Worm (Caenorhabditis elegans) whole organism, L2 larva: ENCODE results near the gene F35C11.4.

Experiments used
- C34F6.9 ChIP-seq: fragments of 150-350 bp; optimal IDR thresholded peaks from 2 replicates; lab custom pipeline; 2014; ENCODE audit warnings: missing biosample characterization, missing genetic modification characterization
- R02D3.7 ChIP-seq: fragments of 150-350 bp; optimal IDR thresholded peaks from 2 replicates; lab custom pipeline; 2014; ENCODE audit warnings: missing biosample characterization, missing genetic modification characterization
- Y55F3AM.14 ChIP-seq: fragments of 200-800 bp; sonication (Bioruptor generic); optimal IDR thresholded peaks from 2 replicates; lab custom pipeline; 2018; ENCODE audit warnings: mild to moderate bottlenecking, missing genetic modification characterization, missing compliant biosample characterization
- ZK546.5 ChIP-seq: sonication (generic microtip); optimal IDR thresholded peaks from 2 replicates; lab custom pipeline; 2017; ENCODE audit warnings: missing biosample characterization, missing genetic modification characterization
- alr-1 ChIP-seq: fragments of 150-350 bp; optimal IDR thresholded peaks from 2 replicates; lab custom pipeline; 2014; ENCODE audit warnings: missing biosample characterization, missing genetic modification characterization
- aly-2 ChIP-seq: fragments of 150-350 bp; optimal IDR thresholded peaks from 2 replicates; lab custom pipeline; 2014; ENCODE audit warnings: missing biosample characterization, missing genetic modification characterization
- blmp-1 ChIP-seq: sonication (generic microtip); optimal IDR thresholded peaks from 2 replicates; lab custom pipeline; 2017; ENCODE audit warnings: missing genetic modification characterization, mild to moderate bottlenecking, missing compliant biosample characterization, antibody characterized with exemption, moderate library complexity; ENCODE audit not compliant: insufficient read depth
- ceh-16 ChIP-seq: fragments of 150-350 bp; optimal IDR thresholded peaks from 2 replicates; lab custom pipeline; 2014; ENCODE audit warnings: missing biosample characterization, missing genetic modification characterization
- ceh-82 ChIP-seq: fragments of 150-350 bp; optimal IDR thresholded peaks from 2 replicates; lab custom pipeline; 2014; ENCODE audit warnings: missing biosample characterization, missing genetic modification characterization
- egl-27 ChIP-seq: sonication (generic microtip); optimal IDR thresholded peaks from 3 replicates; lab custom pipeline; 2017; ENCODE audit warnings: missing biosample characterization, missing genetic modification reagents, missing genetic modification characterization
- elt-3 ChIP-seq: sonication (generic microtip); optimal IDR thresholded peaks from 2 replicates; lab custom pipeline; 2017; ENCODE audit warnings: missing biosample characterization, missing genetic modification characterization
- fos-1 ChIP-seq: fragments of 150-350 bp; optimal IDR thresholded peaks from 2 replicates; lab custom pipeline; 2014; ENCODE audit warnings: missing biosample characterization, missing genetic modification characterization
- gmeb-1 ChIP-seq: fragments of 150-350 bp; optimal IDR thresholded peaks from 2 replicates; lab custom pipeline; 2014; ENCODE audit warnings: missing biosample characterization, missing genetic modification characterization
- lin-11 ChIP-seq: fragments of 150-350 bp; sonication (generic microtip); optimal IDR thresholded peaks from 2 replicates; lab custom pipeline; 2014; ENCODE audit warnings: missing biosample characterization, missing genetic modification characterization, inconsistent platforms, mixed read lengths
- lin-13 ChIP-seq: fragments of 150-350 bp; optimal IDR thresholded peaks from 2 replicates; lab custom pipeline; 2014; ENCODE audit warnings: missing biosample characterization, missing genetic modification reagents, missing genetic modification characterization
- lin-39 ChIP-seq: fragments of 150-350 bp; optimal IDR thresholded peaks from 2 replicates; lab custom pipeline; 2014; ENCODE audit warnings: missing biosample characterization, missing genetic modification reagents, missing genetic modification characterization
- lsy-2 ChIP-seq, 2 experiments: fragments of 150-350 bp in 1 of 2; sonication (generic microtip) in 1 of 2; optimal IDR thresholded peaks; 2 replicates each; lab custom pipeline; 2014 to 2017; ENCODE audit warnings: missing biosample characterization in 2 of 2, missing genetic modification characterization in 2 of 2
- mab-5 ChIP-seq: fragments of 150-350 bp; optimal IDR thresholded peaks from 2 replicates; lab custom pipeline; 2014; ENCODE audit warnings: missing biosample characterization, missing genetic modification characterization
- mbf-1 ChIP-seq: sonication (generic microtip); optimal IDR thresholded peaks from 2 replicates; lab custom pipeline; 2017; ENCODE audit warnings: missing biosample characterization, missing genetic modification characterization
- mdl-1 ChIP-seq, 2 experiments: fragments of 150-350 bp in 1 of 2; sonication (generic microtip) in 1 of 2; optimal IDR thresholded peaks; 2 replicates each; lab custom pipeline; 2017; ENCODE audit warnings: missing biosample characterization in 2 of 2, missing genetic modification characterization in 2 of 2
- nhr-11 ChIP-seq: fragments of 150-350 bp; optimal IDR thresholded peaks from 2 replicates; lab custom pipeline; 2014; ENCODE audit warnings: missing biosample characterization, missing genetic modification characterization
- nhr-12 ChIP-seq: fragments of 150-350 bp; optimal IDR thresholded peaks from 2 replicates; lab custom pipeline; 2014; ENCODE audit warnings: missing biosample characterization, missing genetic modification characterization
- nhr-129 ChIP-seq: fragments of 150-350 bp; optimal IDR thresholded peaks from 2 replicates; lab custom pipeline; 2014; ENCODE audit warnings: missing biosample characterization, missing genetic modification characterization
- nhr-21 ChIP-seq: fragments of 150-350 bp; optimal IDR thresholded peaks from 2 replicates; lab custom pipeline; 2014; ENCODE audit warnings: missing biosample characterization, missing genetic modification characterization
- nhr-237 ChIP-seq: fragments of 150-350 bp; optimal IDR thresholded peaks from 2 replicates; lab custom pipeline; 2014; ENCODE audit warnings: missing biosample characterization, missing genetic modification characterization
- nhr-25 ChIP-seq: fragments of 150-350 bp; sonication (generic microtip); optimal IDR thresholded peaks from 3 replicates; lab custom pipeline; 2014; ENCODE audit warnings: missing biosample characterization, missing genetic modification characterization
- nhr-6 ChIP-seq: fragments of 150-350 bp; optimal IDR thresholded peaks from 2 replicates; lab custom pipeline; 2014; ENCODE audit warnings: missing biosample characterization, missing genetic modification characterization
- nhr-77 ChIP-seq: fragments of 150-350 bp; optimal IDR thresholded peaks from 2 replicates; lab custom pipeline; 2014; ENCODE audit warnings: missing biosample characterization, missing genetic modification characterization
- sem-4 ChIP-seq: fragments of 150-350 bp; optimal IDR thresholded peaks from 2 replicates; lab custom pipeline; 2014; ENCODE audit warnings: missing biosample characterization, missing genetic modification reagents, missing genetic modification characterization
- sma-3 ChIP-seq: sonication (generic microtip); optimal IDR thresholded peaks from 2 replicates; lab custom pipeline; 2016; ENCODE audit warnings: missing genetic modification reagents, missing genetic modification characterization, missing compliant biosample characterization
- sma-9 ChIP-seq, 2 experiments: fragments of 150-350 bp in 1 of 2; sonication (generic microtip) in 1 of 2; optimal IDR thresholded peaks; 2 replicates each; lab custom pipeline; 2014 to 2016; ENCODE audit warnings: missing genetic modification characterization in 2 of 2, mild to moderate bottlenecking in 1 of 2, missing biosample characterization in 1 of 2, missing compliant biosample characterization in 1 of 2, missing genetic modification reagents in 1 of 2, moderate library complexity in 1 of 2
- snpc-4 ChIP-seq: fragments of 150-350 bp; optimal IDR thresholded peaks from 2 replicates; lab custom pipeline; 2014; ENCODE audit warnings: missing biosample characterization, missing genetic modification characterization
- unc-55 ChIP-seq: fragments of 150-350 bp; sonication (generic microtip); optimal IDR thresholded peaks from 3 replicates; lab custom pipeline; 2014; ENCODE audit warnings: missing biosample characterization, missing genetic modification reagents, missing genetic modification characterization
- unc-62 ChIP-seq: fragments of 150-350 bp; optimal IDR thresholded peaks from 2 replicates; lab custom pipeline; 2014; ENCODE audit warnings: missing biosample characterization, missing genetic modification reagents, missing genetic modification characterization
- zag-1 ChIP-seq: fragments of 150-350 bp; optimal IDR thresholded peaks from 2 replicates; lab custom pipeline; 2014; ENCODE audit warnings: missing biosample characterization, missing genetic modification characterization
- ztf-1 ChIP-seq: fragments of 200-800 bp; sonication (Bioruptor generic); conservative IDR thresholded peaks from 2 replicates; pipeline ENCODE4 v1.3.6; 2022; ENCODE audit warnings: missing genetic modification characterization, missing compliant biosample characterization
- ztf-11 ChIP-seq: sonication (generic microtip); optimal IDR thresholded peaks from 2 replicates; lab custom pipeline; 2017; ENCODE audit warnings: missing biosample characterization, missing genetic modification characterization
- ztf-4 ChIP-seq: fragments of 150-350 bp; optimal IDR thresholded peaks from 2 replicates; lab custom pipeline; 2014; ENCODE audit warnings: missing biosample characterization, missing genetic modification characterization

F35C11.4 gene

ce11 chrII:8216433-8216832, 32.4 kb upstream of the F35C11.4 start, which contains the start of gene M110.3 (continued):
- no peak for TF ChIP-seq ceh-16 (tag; lab: Kevin White, UChicago)
- TF ChIP-seq, all 48 proteins: peak for 11

- no peak for TF ChIP-seq fos-1 (tag; lab: Kevin White, UChicago)
- TF ChIP-seq egl-27 (tag; lab: Kevin White, UChicago), result no peak
- no peak for TF ChIP-seq mbf-1
- TF ChIP-seq ceh-16 (tag; lab: Kevin White, UChicago), result no peak
- TF ChIP-seq ztf-1 (GFP tag; lab: Robert Waterston, UW), result no peak
- no peak for TF ChIP-seq nhr-237 (tag; lab: Kevin White, UChicago)
- no peak for TF ChIP-seq nhr-21 (tag; lab: Kevin White, UChicago)
- no peak for TF ChIP-seq ztf-4
- TF ChIP-seq, all 48 proteins: peak for 0
Observed at ce11 chrII:8216922-8217321, 31.9 kb upstream of the F35C11.4 start, which contains the start of gene ifg-1. ifg-1 (plus strand) TSS chrII:8217222.

ce11 chrII:8218266-8218665, 30.5 kb upstream of the F35C11.4 start:
- TF ChIP-seq lin-11 (tag; lab: Kevin White, UChicago) (no peak), ztf-11 (tag; lab: Kevin White, UChicago) (no peak), fos-1 (tag; lab: Kevin White, UChicago) (no peak), nhr-21 (tag; lab: Kevin White, UChicago) (no peak), nhr-12 (tag; lab: Kevin White, UChicago) (no peak), ZK546.5 (no peak), sma-3 (GFP tag; lab: Kevin White, UChicago) (no peak), sem-4 (tag; lab: Kevin White, UChicago) (no peak), ceh-82 (tag; lab: Kevin White, UChicago) (no peak), nhr-25 (tag; lab: Kevin White, UChicago) (no peak), nhr-11 (tag; lab: Kevin White, UChicago) (no peak), lin-39 (tag; lab: Kevin White, UChicago) (no peak)

- no peak for TF ChIP-seq sma-3 (GFP tag; lab: Kevin White, UChicago)
- TF ChIP-seq lin-39 (tag; lab: Kevin White, UChicago), result no peak
- no peak for TF ChIP-seq ZK546.5
- no peak for TF ChIP-seq nhr-12 (tag; lab: Kevin White, UChicago)
- no peak for TF ChIP-seq snpc-4 (tag; lab: Kevin White, UChicago)
- TF ChIP-seq unc-62 (GFP tag; lab: Kevin White, UChicago), result no peak
- no peak for TF ChIP-seq nhr-129 (tag; lab: Kevin White, UChicago)
- TF ChIP-seq, all 48 proteins: peak for 0
Observed at ce11 chrII:8220267-8220666, 28.5 kb upstream of the F35C11.4 start.

ce11 chrII:8222309-8223065, 26.3 kb upstream of the F35C11.4 start, which contains the start of gene dab-1:
dab-1 (plus strand) TSS chrII:8222386.
- TF ChIP-seq nhr-11 (tag; lab: Kevin White, UChicago), result no peak
- TF ChIP-seq gmeb-1 (tag; lab: Kevin White, UChicago), result no peak
- no peak for TF ChIP-seq elt-3 (tag; lab: Kevin White, UChicago)
- TF ChIP-seq sma-3 (GFP tag; lab: Kevin White, UChicago), result peak; percentile 9
- TF ChIP-seq ceh-16 (tag; lab: Kevin White, UChicago), result no peak
- peak; percentile 61 for TF ChIP-seq sem-4 (tag; lab: Kevin White, UChicago)
- no peak for TF ChIP-seq ztf-11 (tag; lab: Kevin White, UChicago)
- no peak for TF ChIP-seq mbf-1
- no peak for TF ChIP-seq ztf-4
- TF ChIP-seq lin-39 (tag; lab: Kevin White, UChicago), result no peak
- TF ChIP-seq R02D3.7, result no peak
- no peak for TF ChIP-seq aly-2 (tag; lab: Kevin White, UChicago)
- TF ChIP-seq zag-1 (tag; lab: Kevin White, UChicago), result no peak
- no peak for TF ChIP-seq lin-13 (GFP tag; lab: Kevin White, UChicago)
- TF ChIP-seq unc-55 (GFP tag; lab: Kevin White, UChicago), result peak; percentile 28
- peak; percentile 86 for TF ChIP-seq nhr-25 (tag; lab: Kevin White, UChicago)
- TF ChIP-seq fos-1 (tag; lab: Kevin White, UChicago), result peak; percentile 35
- TF ChIP-seq C34F6.9 (tag; lab: Kevin White, UChicago), result peak; percentile 46
- TF ChIP-seq mab-5, result no peak
- TF ChIP-seq nhr-77 (tag; lab: Kevin White, UChicago), result no peak
- TF ChIP-seq lsy-2 (tag; optimal IDR thresholded peaks at IDR 0.05; lab: Kevin White, UChicago), result peak in 1 of 2 experiments; percentile 32
- no peak for TF ChIP-seq nhr-6
- TF ChIP-seq Y55F3AM.14, result no peak
- no peak for TF ChIP-seq sma-9 (GFP tag; optimal IDR thresholded peaks at IDR 0.05; lab: Kevin White, UChicago)
- TF ChIP-seq sma-9 (tag; optimal IDR thresholded peaks at IDR 0.05; lab: Kevin White, UChicago), result no peak
- TF ChIP-seq blmp-1, result peak; percentile 10
- peak; percentile 43 for TF ChIP-seq nhr-21 (tag; lab: Kevin White, UChicago)
- no peak for TF ChIP-seq ceh-82 (tag; lab: Kevin White, UChicago)
- TF ChIP-seq ZK546.5, result no peak
- TF ChIP-seq nhr-12 (tag; lab: Kevin White, UChicago), result no peak
- TF ChIP-seq alr-1 (tag; lab: Kevin White, UChicago), result no peak
- TF ChIP-seq mdl-1 (tag; optimal IDR thresholded peaks at IDR 0.05; lab: Kevin White, UChicago), result peak in 1 of 2 experiments; percentile 29
- TF ChIP-seq nhr-129 (tag; lab: Kevin White, UChicago), result peak; percentile 68
- TF ChIP-seq lin-11 (tag; lab: Kevin White, UChicago), result no peak
